Fruit fly (Drosophila melanogaster) whole organism, prepupa: Measurements from ENCODE around the gene CG31253.

Source experiments
- CG34406 ChIP-seq: fragments of 200-800 bp; sonication (Bioruptor generic); optimal IDR thresholded peaks from 3 replicates; lab custom pipeline; 2016; ENCODE audit warnings: missing biosample characterization, missing genetic modification characterization
- Hr39 ChIP-seq: fragments of 200-800 bp; sonication (Bioruptor generic); optimal IDR thresholded peaks from 2 replicates; lab custom pipeline; 2016; ENCODE audit warnings: missing biosample characterization, missing genetic modification characterization
- Sox14 ChIP-seq: fragments of 200-800 bp; sonication (Bioruptor generic); optimal IDR thresholded peaks from 3 replicates; lab custom pipeline; 2016; ENCODE audit warnings: missing biosample characterization, missing genetic modification characterization
- salr ChIP-seq, 2 experiments: fragments of 200-800 bp; sonication (Bioruptor generic); optimal IDR thresholded peaks; 3 replicates each; lab custom pipeline; 2016 to 2018; ENCODE audit warnings: missing biosample characterization in 2 of 2, missing genetic modification characterization in 2 of 2, mild to moderate bottlenecking in 1 of 2
- ss ChIP-seq, 2 experiments: fragments of 200-800 bp; sonication (Bioruptor generic); optimal IDR thresholded peaks; 2 replicates in 1 of 2; 3 replicates in 1 of 2; lab custom pipeline; 2017 to 2018; ENCODE audit warnings: mild to moderate bottlenecking in 2 of 2, missing biosample characterization in 2 of 2, missing genetic modification characterization in 2 of 2, moderate library complexity in 1 of 2

- TF ChIP-seq CG34406 (GFP tag; lab: Kevin White, UChicago): peak; percentile 14
- TF ChIP-seq salr (GFP tag; optimal IDR thresholded peaks at IDR 0.05; lab: Kevin White, UChicago): peak in 1 of 2 experiments; percentile 86
- peak; percentile 24 for TF ChIP-seq Hr39 (GFP tag; lab: Kevin White, UChicago)
- TF ChIP-seq Sox14 (GFP tag; lab: Kevin White, UChicago): peak; percentile 44
- TF ChIP-seq ss (GFP tag; optimal IDR thresholded peaks at IDR 0.05; lab: Kevin White, UChicago): no peak
Observed at dm6 chr3R:27988647-27989430, 28.5 kb upstream of the CG31253 start.
